Worm (Caenorhabditis elegans) whole organism, L4/young adult: ENCODE measurements around the gene srh-46.

Experiments used
- dao-5 ChIP-seq: sonication (generic microtip); optimal IDR thresholded peaks from 2 replicates; lab custom pipeline; 2016; ENCODE audit warnings: missing genotype, missing genetic modification characterization, moderate library complexity, missing compliant biosample characterization
- him-1 ChIP-seq: sonication (generic microtip); optimal IDR thresholded peaks from 2 replicates; lab custom pipeline; 2016; ENCODE audit warnings: missing genotype, missing genetic modification reagents, missing genetic modification characterization, missing compliant biosample characterization

- TF ChIP-seq him-1 (tag; lab: Kevin White, UChicago) = no peak
- no peak for TF ChIP-seq dao-5
These were observed 33.9 kb downstream of the srh-46 start, which contains the start of gene str-115 for ce11 chrV:11268791-11269190.
